Fruit fly (Drosophila melanogaster) S2 (cell line): ENCODE measurements around the gene CG32573.

Experiments used
- CG8478 ChIP-seq: fragments of >200 bp; optimal IDR thresholded peaks from 2 replicates; lab custom pipeline; 2018
- CTCF ChIP-seq, 2 experiments: fragments of >200 bp; optimal IDR thresholded peaks; 2 replicates each; lab custom pipeline; 2018

The CG32573 gene

dm6 chrX:16641101-16641420 lies 10.1 kb upstream of the CG32573 start:
- TF ChIP-seq CTCF (optimal IDR thresholded peaks at IDR 0.05; lab: Kevin White, UChicago) (no peak), CG8478 (lab: Kevin White, UChicago) (no peak)

dm6 chrX:16643363-16643946 lies 7.7 kb upstream of the CG32573 start:
- TF ChIP-seq CTCF (optimal IDR thresholded peaks at IDR 0.05; lab: Kevin White, UChicago): no peak
- TF ChIP-seq CG8478 (lab: Kevin White, UChicago): no peak

DNA sequence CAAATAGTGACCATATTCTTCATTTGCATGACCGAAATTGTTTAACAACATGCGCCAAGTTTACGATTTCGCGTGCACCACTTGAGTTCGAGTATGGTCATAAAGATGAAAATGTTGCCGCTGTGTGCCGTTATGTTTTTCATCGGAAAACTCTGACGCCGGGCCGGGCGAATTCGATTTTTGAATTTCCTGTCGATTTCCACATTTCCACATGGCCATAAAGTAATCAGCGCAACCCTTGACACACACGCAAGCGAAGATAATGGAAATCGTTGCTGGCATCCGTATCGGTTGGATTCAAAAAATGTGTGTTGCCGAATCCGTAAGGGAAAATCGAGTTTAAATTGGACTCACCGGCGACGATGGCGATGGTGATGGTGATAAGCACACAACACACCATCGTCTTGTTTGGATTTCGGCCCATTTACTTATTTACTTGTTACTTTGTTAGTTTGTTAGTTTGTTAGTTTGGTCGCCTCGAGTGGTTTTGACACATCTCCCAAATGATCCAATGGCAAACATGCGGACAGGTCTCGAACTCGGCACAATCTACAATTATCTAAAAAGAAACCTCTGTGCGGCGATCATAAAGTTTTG lies 6.5 kb upstream of the CG32573 start:
- TF ChIP-seq CG8478 (lab: Kevin White, UChicago) (no peak), CTCF (optimal IDR thresholded peaks at IDR 0.05; lab: Kevin White, UChicago) (no peak)

DNA sequence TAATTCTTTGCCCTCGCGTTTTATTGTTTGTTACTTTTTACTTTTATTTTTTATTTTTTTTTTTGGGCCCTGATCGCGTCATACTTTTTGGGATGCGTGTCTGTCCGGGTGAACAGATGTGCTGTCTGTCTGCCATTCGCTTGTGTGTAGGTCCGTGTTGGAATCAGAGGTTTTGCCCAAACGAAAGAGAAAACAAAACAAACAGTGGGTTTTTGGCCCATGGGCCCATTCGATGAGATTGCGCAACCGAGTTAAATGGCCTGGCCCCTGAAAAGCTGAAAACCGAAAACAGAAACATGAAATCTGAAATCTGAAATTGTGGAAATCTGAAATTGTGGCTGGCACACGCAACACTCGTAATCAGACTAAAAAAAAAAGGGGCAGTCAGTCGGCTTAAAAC lies 5.7 kb upstream of the CG32573 start:
- TF ChIP-seq CTCF (optimal IDR thresholded peaks at IDR 0.05; lab: Kevin White, UChicago) (no peak), CG8478 (lab: Kevin White, UChicago) (no peak)

DNA sequence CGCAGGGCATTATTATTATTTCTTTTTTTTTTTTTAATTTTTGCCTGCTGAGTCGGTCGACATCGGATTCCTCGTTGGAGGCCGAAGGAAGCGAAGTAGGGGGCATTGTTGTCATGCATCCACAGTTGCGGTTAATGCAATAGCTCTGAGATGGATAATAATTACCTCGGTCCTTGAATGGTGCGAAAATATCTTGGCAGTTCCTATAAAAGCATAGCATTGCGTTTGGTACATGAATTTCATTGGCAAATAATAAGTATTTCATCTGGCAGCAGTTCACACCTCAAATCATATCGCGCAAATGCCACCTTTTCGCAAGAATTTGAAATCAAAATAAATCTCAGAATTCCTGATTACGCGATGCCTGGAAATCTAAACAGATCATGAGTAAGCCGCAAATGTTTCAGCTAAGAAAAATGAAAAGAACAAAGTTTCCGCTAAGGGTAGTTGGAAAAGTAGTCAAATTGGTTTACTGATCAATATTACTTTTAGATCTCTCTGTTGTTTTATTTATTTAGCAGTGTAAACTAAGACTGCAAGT lies 4.0 kb upstream of the CG32573 start:
- TF ChIP-seq CTCF (optimal IDR thresholded peaks at IDR 0.05; lab: Kevin White, UChicago) (no peak), CG8478 (lab: Kevin White, UChicago) (no peak)

dm6 chrX:16647737-16648434 lies 3.3 kb upstream of the CG32573 start:
- TF ChIP-seq CTCF (optimal IDR thresholded peaks at IDR 0.05; lab: Kevin White, UChicago) (no peak), CG8478 (lab: Kevin White, UChicago) (no peak)

dm6 chrX:16648435-16648781 lies 2.8 kb upstream of the CG32573 start:
- TF ChIP-seq CTCF (optimal IDR thresholded peaks at IDR 0.05; lab: Kevin White, UChicago): no peak
- TF ChIP-seq CG8478 (lab: Kevin White, UChicago): no peak

- TF ChIP-seq CTCF (optimal IDR thresholded peaks at IDR 0.05; lab: Kevin White, UChicago): no peak
- TF ChIP-seq CG8478 (lab: Kevin White, UChicago): no peak
These were observed 805 bp upstream of the CG32573 start for dm6 chrX:16650078-16651063.

dm6 chrX:16651625-16652024 lies 449 bp downstream of the CG32573 start:
- TF ChIP-seq CG8478 (lab: Kevin White, UChicago) (no peak), CTCF (optimal IDR thresholded peaks at IDR 0.05; lab: Kevin White, UChicago) (no peak)

DNA sequence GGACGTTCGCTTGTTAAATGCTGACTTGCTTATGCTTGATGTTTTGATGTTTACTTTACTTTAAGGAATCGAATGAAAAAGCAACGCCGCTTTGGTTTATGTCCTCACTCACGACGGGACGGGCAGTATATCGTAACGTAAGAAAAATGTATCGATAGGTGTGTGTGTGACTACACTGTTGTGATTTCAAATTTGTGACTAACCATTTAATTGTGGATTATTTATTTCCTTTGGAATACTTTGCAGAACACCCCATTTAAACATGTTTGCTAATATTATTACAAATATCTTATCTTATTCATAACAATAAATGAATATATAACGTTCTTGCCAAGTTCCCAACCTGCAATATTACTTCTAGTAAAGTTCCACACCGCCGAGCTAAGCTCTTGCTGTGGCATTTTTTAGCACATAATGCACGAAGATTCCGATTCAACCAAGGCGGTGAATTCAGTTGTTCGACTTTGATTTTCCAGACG lies 3.8 kb downstream of the CG32573 start, which contains the start of the genes Nemp and r:
Nemp (minus strand) TSS at position 85 of the 479 bp plus-strand sequence.
r (plus strand) TSS at position 429 of the 479 bp plus-strand sequence.
- TF ChIP-seq CTCF (optimal IDR thresholded peaks at IDR 0.05; lab: Kevin White, UChicago) (peak in 1 of 2 experiments; percentile 1), CG8478 (lab: Kevin White, UChicago) (no peak)

DNA sequence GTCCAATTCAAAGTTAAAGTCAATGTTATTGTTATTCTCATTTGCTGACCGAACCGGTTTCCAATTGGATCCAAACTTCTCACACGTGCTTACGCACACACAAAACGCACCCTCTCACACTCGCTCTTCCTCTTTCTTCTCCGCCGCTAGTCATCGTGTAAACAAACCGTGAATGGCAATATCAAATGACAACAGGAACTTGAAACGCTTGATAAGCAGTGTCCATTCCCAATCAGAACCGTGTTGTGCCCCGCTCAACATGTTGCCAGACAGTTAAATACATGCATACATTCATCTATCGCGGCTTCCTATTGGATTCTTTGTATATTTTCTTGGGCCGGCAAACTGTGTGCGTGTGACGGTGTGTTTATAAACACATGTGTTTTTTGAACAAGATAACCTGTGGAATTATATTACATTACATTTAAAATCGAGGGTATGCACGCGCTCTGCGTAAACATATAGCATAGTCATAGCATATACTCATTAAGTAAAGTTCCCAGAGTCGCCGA lies 4.6 kb downstream of the CG32573 start:
- TF ChIP-seq CG8478 (lab: Kevin White, UChicago): no peak
- TF ChIP-seq CTCF (optimal IDR thresholded peaks at IDR 0.05; lab: Kevin White, UChicago): no peak

DNA sequence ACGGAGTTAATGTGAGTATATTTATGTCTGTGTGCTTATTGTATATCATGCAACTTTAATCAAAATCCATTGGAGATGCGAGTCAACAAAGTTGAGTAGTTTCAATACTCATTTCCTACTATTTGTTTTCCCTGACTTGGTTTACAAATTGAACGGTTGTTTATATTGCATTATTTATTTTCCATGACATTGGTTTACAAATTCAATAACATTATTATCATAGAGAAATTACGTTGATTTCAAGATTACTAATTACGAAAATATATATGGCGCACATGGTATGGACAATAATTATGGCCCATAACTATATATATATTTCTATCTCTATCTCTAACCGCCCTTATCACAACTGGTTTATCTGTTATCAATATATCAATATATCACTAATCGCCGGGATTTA lies 9.5 kb downstream of the CG32573 start:
- TF ChIP-seq CG8478 (lab: Kevin White, UChicago) (no peak), CTCF (optimal IDR thresholded peaks at IDR 0.05; lab: Kevin White, UChicago) (no peak)

DNA sequence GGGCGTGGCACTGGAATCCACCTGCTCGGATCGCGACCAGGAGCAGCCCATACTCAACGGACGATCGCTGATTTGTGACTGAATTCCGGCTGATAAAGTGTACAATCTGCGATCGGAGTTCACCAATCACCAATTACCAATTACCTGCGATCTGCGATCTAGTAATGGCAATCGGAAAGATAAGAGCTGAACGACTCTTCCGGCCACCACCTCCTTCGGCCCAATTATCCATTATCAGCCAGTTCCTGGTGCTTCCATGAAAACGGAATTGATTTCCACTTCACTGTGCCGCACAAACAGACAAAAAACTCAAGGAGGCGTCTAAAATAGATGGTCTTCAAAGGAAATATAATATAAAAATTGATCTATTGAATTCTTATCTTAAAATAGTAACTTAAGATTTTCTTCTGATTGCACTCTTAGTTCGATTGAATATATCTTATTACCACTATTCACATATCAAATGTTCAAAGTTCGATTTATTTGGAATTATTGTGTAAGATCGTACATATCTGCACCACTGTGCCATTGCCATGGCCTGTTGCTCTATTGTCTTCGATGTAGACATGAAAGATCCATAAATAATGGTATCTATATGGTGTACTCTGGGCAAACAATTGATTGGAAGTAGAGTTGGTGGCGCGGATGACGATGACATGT lies 13.4 kb downstream of the CG32573 start, which contains the start of gene CG15865:
CG15865 (minus strand) TSS at position 51 of the 660 bp plus-strand sequence.
- TF ChIP-seq CG8478 (lab: Kevin White, UChicago): no peak
- no peak for TF ChIP-seq CTCF (optimal IDR thresholded peaks at IDR 0.05; lab: Kevin White, UChicago)
